Fruit fly (Drosophila melanogaster) whole organism, wandering third instar larva: ENCODE results near the gene gd.

Source experiments
- Abd-B ChIP-seq: fragments of >200 bp; optimal IDR thresholded peaks from 2 replicates; lab custom pipeline; 2017; ENCODE audit warnings: missing biosample characterization, missing genetic modification characterization
- CG32264 ChIP-seq: fragments of 200-800 bp; sonication (Bioruptor generic); optimal IDR thresholded peaks from 2 replicates; lab custom pipeline; 2016; ENCODE audit warnings: missing biosample characterization, missing genetic modification characterization
- CG9705 ChIP-seq: fragments of 200-800 bp; sonication (Bioruptor generic); optimal IDR thresholded peaks from 2 replicates; lab custom pipeline; 2018; ENCODE audit warnings: missing biosample characterization, mild to moderate bottlenecking, missing genetic modification characterization
- Dfd ChIP-seq: fragments of >200 bp; optimal IDR thresholded peaks from 2 replicates; lab custom pipeline; 2017; ENCODE audit warnings: missing biosample characterization, missing genetic modification characterization
- Dif ChIP-seq: fragments of 200-275, 200-300 bp; sonication (Bioruptor generic); optimal IDR thresholded peaks from 2 replicates; lab custom pipeline; 2018; ENCODE audit warnings: missing biosample characterization, missing genetic modification characterization; ENCODE audit not compliant: partially characterized antibody
- GATAd ChIP-seq: sonication (Bioruptor generic); optimal IDR thresholded peaks from 2 replicates; lab custom pipeline; 2016; ENCODE audit warnings: missing biosample characterization, missing genetic modification characterization
- Hr83 ChIP-seq: fragments of 200-300 bp; sonication (Bioruptor generic); optimal IDR thresholded peaks from 2 replicates; lab custom pipeline; 2016; ENCODE audit warnings: missing biosample characterization, mild to moderate bottlenecking, missing genetic modification characterization, moderate library complexity; ENCODE audit not compliant: poor library complexity, severe bottlenecking
- Jra ChIP-seq: sonication (Bioruptor generic); optimal IDR thresholded peaks from 2 replicates; lab custom pipeline; 2016; ENCODE audit warnings: missing biosample characterization, missing genetic modification characterization
- Mio ChIP-seq: sonication (Bioruptor generic); optimal IDR thresholded peaks from 2 replicates; lab custom pipeline; 2016; ENCODE audit warnings: missing biosample characterization, missing genetic modification characterization
- br ChIP-seq: fragments of 200-800 bp; sonication (Bioruptor generic); optimal IDR thresholded peaks from 2 replicates; lab custom pipeline; 2016; ENCODE audit warnings: missing biosample characterization, missing genetic modification characterization
- dl ChIP-seq, 2 experiments: fragments of 175-275, 200-275 bp in 1 of 2; fragments of 200-275 bp in 1 of 2; sonication (Bioruptor generic); optimal IDR thresholded peaks; lab custom pipeline; 2018; ENCODE audit warnings: mild to moderate bottlenecking in 2 of 2, missing biosample characterization in 2 of 2, missing genetic modification characterization in 2 of 2, moderate library complexity in 2 of 2; ENCODE audit not compliant: partially characterized antibody in 2 of 2, insufficient read depth in 1 of 2
- dsf ChIP-seq: sonication (Bioruptor generic); optimal IDR thresholded peaks from 2 replicates; lab custom pipeline; 2016; ENCODE audit warnings: missing biosample characterization, missing genetic modification characterization, borderline replicate concordance
- fru ChIP-seq: fragments of 200-800 bp; sonication (Bioruptor generic); optimal IDR thresholded peaks from 3 replicates; lab custom pipeline; 2016; ENCODE audit warnings: missing biosample characterization, mild to moderate bottlenecking, missing genetic modification characterization
- lola ChIP-seq: fragments of >200 bp; optimal IDR thresholded peaks from 2 replicates; lab custom pipeline; 2017; ENCODE audit warnings: missing biosample characterization, missing genetic modification characterization
- psq ChIP-seq: fragments of 200-800 bp; sonication (Bioruptor generic); optimal IDR thresholded peaks from 3 replicates; lab custom pipeline; 2017; ENCODE audit warnings: missing biosample characterization, mild to moderate bottlenecking, missing genetic modification characterization, moderate library complexity
- rgr ChIP-seq: fragments of 200-800 bp; sonication (Bioruptor generic); optimal IDR thresholded peaks from 3 replicates; lab custom pipeline; 2016; ENCODE audit warnings: missing biosample characterization, mild to moderate bottlenecking, missing genetic modification characterization
- sage ChIP-seq: fragments of 200-800 bp; sonication (Bioruptor generic); optimal IDR thresholded peaks from 2 replicates; lab custom pipeline; 2016; ENCODE audit warnings: missing biosample characterization, mild to moderate bottlenecking, missing genetic modification characterization
- sv ChIP-seq: fragments of 200-800 bp; sonication (Bioruptor generic); optimal IDR thresholded peaks from 3 replicates; lab custom pipeline; 2016; ENCODE audit warnings: missing biosample characterization, missing genetic modification characterization
- tai ChIP-seq: sonication (Bioruptor generic); optimal IDR thresholded peaks from 2 replicates; lab custom pipeline; 2016; ENCODE audit warnings: missing biosample characterization, missing genetic modification characterization
- usp ChIP-seq: fragments of >200 bp; optimal IDR thresholded peaks from 2 replicates; lab custom pipeline; 2017; ENCODE audit warnings: missing biosample characterization, missing genetic modification characterization

The gd gene

DNA sequence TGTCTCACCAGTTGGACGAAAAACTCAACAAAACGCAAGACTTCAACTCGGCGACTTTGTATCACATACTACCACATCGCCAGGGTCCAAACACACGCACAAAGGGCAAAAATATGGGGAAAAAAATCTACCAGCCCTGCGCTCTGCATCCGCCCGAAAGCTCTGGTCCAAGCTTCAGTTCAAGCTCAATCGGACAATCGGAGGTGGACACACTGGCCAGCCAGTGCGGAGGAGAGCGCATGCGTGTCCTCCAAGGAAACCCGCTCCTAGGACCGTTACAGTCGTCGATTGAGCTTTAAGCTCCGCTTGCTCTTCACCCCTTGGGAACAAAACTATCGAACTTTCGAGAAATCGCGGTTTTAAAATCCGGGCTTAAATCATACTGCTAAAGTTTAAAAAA lies 3.7 kb downstream of the gd start:
- TF ChIP-seq Jra (GFP tag; lab: Kevin White, UChicago), result no peak
- TF ChIP-seq Dfd (GFP tag; lab: Kevin White, UChicago), result no peak
- TF ChIP-seq Hr83 (GFP tag; lab: Kevin White, UChicago), result no peak
- TF ChIP-seq Dif (GFP tag; lab: Kevin White, UChicago), result no peak
- TF ChIP-seq lola (GFP tag; lab: Kevin White, UChicago), result no peak
- TF ChIP-seq rgr (GFP tag; lab: Kevin White, UChicago), result no peak
- no peak for TF ChIP-seq fru
- TF ChIP-seq GATAd, result no peak
- TF ChIP-seq Abd-B (GFP tag; lab: Kevin White, UChicago), result no peak
- TF ChIP-seq dl (GFP tag; optimal IDR thresholded peaks at IDR 0.05; lab: Kevin White, UChicago; ENCODE audit: insufficient read depth in 1 of 2, partially characterized antibody in 2 of 2), result no peak
- TF ChIP-seq sv, result no peak
- TF ChIP-seq usp (GFP tag; lab: Kevin White, UChicago), result no peak
- TF ChIP-seq Mio (GFP tag; lab: Kevin White, UChicago), result no peak
- no peak for TF ChIP-seq CG32264 (GFP tag; lab: Kevin White, UChicago)
- no peak for TF ChIP-seq tai
- TF ChIP-seq dsf, result no peak
- TF ChIP-seq sage (GFP tag; lab: Kevin White, UChicago), result no peak
- TF ChIP-seq CG9705 (GFP tag; lab: Kevin White, UChicago), result no peak
- TF ChIP-seq br (GFP tag; lab: Kevin White, UChicago), result no peak
- no peak for TF ChIP-seq psq (GFP tag; lab: Kevin White, UChicago)
